Worm (Caenorhabditis elegans): ENCODE results near the gene ttbk-2.1.

ce11 chrIV:5273385-5273784 lies 14.9 kb downstream of the ttbk-2.1 start:
- TF ChIP-seq lin-15B (tag; optimal IDR thresholded peaks at IDR 0.05), result no peak
- TF ChIP-seq nhr-102 (tag; optimal IDR thresholded peaks at IDR 0.05), result no peak
- no peak for TF ChIP-seq ces-1 (GFP tag; optimal IDR thresholded peaks at IDR 0.05)
- no peak for TF ChIP-seq snpc-4 (tag; optimal IDR thresholded peaks at IDR 0.05)
- TF ChIP-seq nhr-11 (tag; optimal IDR thresholded peaks at IDR 0.05), result no peak
- no peak for TF ChIP-seq madf-5 (GFP tag; IDR thresholded peaks at IDR 0.05)
- TF ChIP-seq nhr-25 (tag; optimal IDR thresholded peaks at IDR 0.05; ENCODE audit: borderline replicate concordance, insufficient read depth), result no peak
- no peak; the same call in 1 of the 2 replicates for TF ChIP-seq pha-4 (GFP tag; IDR thresholded peaks at IDR 0.05)
- no peak for TF ChIP-seq pha-4 (tag; optimal IDR thresholded peaks at IDR 0.05)
- no peak for TF ChIP-seq saeg-2 (GFP tag; IDR thresholded peaks at IDR 0.05)
- no peak for TF ChIP-seq lin-39 (tag; optimal IDR thresholded peaks at IDR 0.05)

All from whole organism, L4 larva.